Worm (Caenorhabditis elegans) whole organism, L4 larva: ENCODE results near the gene ttr-23.

Experiments
- D1046.2 ChIP-seq: fragments of 200-800 bp; sonication (Bioruptor generic); IDR thresholded peaks from 2 replicates; pipeline ENCODE4 v1.3.6; 2022; ENCODE audit warnings: missing genetic modification characterization, missing compliant biosample characterization
- F10B5.3 ChIP-seq: sonication (generic microtip); optimal IDR thresholded peaks from 2 replicates; lab custom pipeline; 2016; ENCODE audit warnings: mild to moderate bottlenecking, missing genetic modification characterization, missing compliant biosample characterization
- F49E8.2 ChIP-seq: sonication (generic microtip); optimal IDR thresholded peaks from 2 replicates; lab custom pipeline; 2016; ENCODE audit warnings: missing compliant biosample characterization, mild to moderate bottlenecking, missing genetic modification characterization, borderline replicate concordance
- R02D3.7 ChIP-seq: fragments of 150-350 bp; sonication (generic microtip); optimal IDR thresholded peaks from 3 replicates; lab custom pipeline; 2014; ENCODE audit warnings: missing biosample characterization, missing genetic modification characterization
- T20F7.1 ChIP-seq: fragments of 200-800 bp; sonication (Bioruptor generic); optimal IDR thresholded peaks from 2 replicates; lab custom pipeline; 2018; ENCODE audit warnings: mild to moderate bottlenecking, missing genetic modification characterization, missing compliant biosample characterization
- Y105C5A.15 ChIP-seq: fragments of 200-800 bp; sonication (Bioruptor generic); IDR thresholded peaks from 2 replicates; pipeline ENCODE4 v1.3.6; 2022; ENCODE audit warnings: missing genetic modification characterization, missing compliant biosample characterization
- aha-1 ChIP-seq: fragments of 150-350 bp; peaks from one replicate; lab custom pipeline; 2014; ENCODE audit warnings: missing biosample characterization, missing genetic modification characterization
- aly-2 ChIP-seq: sonication (generic microtip); optimal IDR thresholded peaks from 2 replicates; lab custom pipeline; 2018; ENCODE audit warnings: missing biosample characterization, missing genetic modification characterization
- arid-1 ChIP-seq: fragments of 200-800 bp; sonication (Bioruptor generic); conservative IDR thresholded peaks from 2 replicates; pipeline ENCODE4 v1.3.6; 2022; ENCODE audit warnings: missing genetic modification reagents, missing genetic modification characterization, missing compliant biosample characterization
- ceh-20 ChIP-seq: fragments of 200-800 bp; sonication (Bioruptor generic); IDR thresholded peaks from 2 replicates; pipeline ENCODE4 v1.3.6; 2022; ENCODE audit warnings: missing genetic modification reagents, missing genetic modification characterization, missing compliant biosample characterization
- ceh-32 ChIP-seq: sonication (generic microtip); optimal IDR thresholded peaks from 2 replicates; lab custom pipeline; 2016; ENCODE audit warnings: mild to moderate bottlenecking, missing genetic modification characterization, missing compliant biosample characterization; ENCODE audit not compliant: poor library complexity
- daf-12 ChIP-seq: fragments of 150-350 bp; optimal IDR thresholded peaks from 2 replicates; lab custom pipeline; 2014; ENCODE audit warnings: missing biosample characterization, missing genetic modification reagents, missing genetic modification characterization
- daf-8 ChIP-seq: fragments of 200-800 bp; sonication (Bioruptor generic); IDR thresholded peaks from 2 replicates; pipeline ENCODE4 v1.3.6; 2022; ENCODE audit warnings: missing genetic modification characterization, missing compliant biosample characterization
- fos-1 ChIP-seq: fragments of 150-350 bp; optimal IDR thresholded peaks from 2 replicates; lab custom pipeline; 2014; ENCODE audit warnings: missing biosample characterization, missing genetic modification characterization
- hif-1 ChIP-seq, 2 experiments: sonication (generic microtip); optimal IDR thresholded peaks; 2 replicates each; lab custom pipeline; 2016 to 2017; ENCODE audit warnings: missing compliant biosample characterization in 2 of 2, missing genetic modification characterization in 2 of 2, missing genetic modification reagents in 2 of 2, missing genotype in 2 of 2, mild to moderate bottlenecking in 1 of 2
- hlh-11 ChIP-seq: fragments of 200-800 bp; sonication (Bioruptor generic); optimal IDR thresholded peaks from 2 replicates; lab custom pipeline; 2018; ENCODE audit warnings: mild to moderate bottlenecking, missing genetic modification characterization, missing compliant biosample characterization
- hlh-30 ChIP-seq: sonication (generic microtip); optimal IDR thresholded peaks from 2 replicates; lab custom pipeline; 2017; ENCODE audit warnings: antibody characterized with exemption, mild to moderate bottlenecking, missing genetic modification characterization, missing compliant biosample characterization; ENCODE audit not compliant: insufficient read depth
- lin-13 ChIP-seq: fragments of 150-350 bp; optimal IDR thresholded peaks from 2 replicates; lab custom pipeline; 2014; ENCODE audit warnings: missing biosample characterization, missing genetic modification reagents, missing genetic modification characterization
- madf-9 ChIP-seq: fragments of 200-800 bp; sonication (Bioruptor generic); conservative IDR thresholded peaks from 2 replicates; pipeline ENCODE4 v1.3.6; 2022; ENCODE audit warnings: missing genetic modification reagents, missing genetic modification characterization, missing compliant biosample characterization
- nhr-102 ChIP-seq: sonication (generic microtip); optimal IDR thresholded peaks from 2 replicates; lab custom pipeline; 2016; ENCODE audit warnings: mild to moderate bottlenecking, missing genetic modification characterization, moderate library complexity, missing compliant biosample characterization
- nhr-237 ChIP-seq: sonication (generic microtip); optimal IDR thresholded peaks from 2 replicates; lab custom pipeline; 2017; ENCODE audit warnings: missing biosample characterization, missing genetic modification characterization
- nhr-28 ChIP-seq: fragments of 150-350 bp; optimal IDR thresholded peaks from 2 replicates; lab custom pipeline; 2014; ENCODE audit warnings: missing biosample characterization, missing genetic modification characterization
- nhr-41 ChIP-seq: fragments of 200-800 bp; sonication (Bioruptor generic); IDR thresholded peaks from 2 replicates; pipeline ENCODE4 v1.3.6; 2022; ENCODE audit warnings: missing genetic modification reagents, missing genetic modification characterization, missing compliant biosample characterization
- nhr-76 ChIP-seq: fragments of 150-350 bp; optimal IDR thresholded peaks from 2 replicates; lab custom pipeline; 2014; ENCODE audit warnings: missing biosample characterization, missing genetic modification characterization
- rbr-2 ChIP-seq: sonication (generic microtip); optimal IDR thresholded peaks from 2 replicates; lab custom pipeline; 2016; ENCODE audit warnings: missing genotype, missing genetic modification characterization, missing compliant biosample characterization
- saeg-2 ChIP-seq: fragments of 200-800 bp; sonication (Bioruptor generic); IDR thresholded peaks from 2 replicates; pipeline ENCODE4 v1.3.6; 2022; ENCODE audit warnings: missing genetic modification reagents, missing genetic modification characterization, missing compliant biosample characterization
- sdz-12 ChIP-seq: fragments of 200-800 bp; sonication (Bioruptor generic); optimal IDR thresholded peaks from 2 replicates; lab custom pipeline; 2018; ENCODE audit warnings: mild to moderate bottlenecking, missing genetic modification characterization, missing compliant biosample characterization
- snpc-1.2 ChIP-seq: fragments of 200-800 bp; sonication (Bioruptor generic); IDR thresholded peaks from 2 replicates; pipeline ENCODE4 v1.3.6; 2022; ENCODE audit warnings: missing genetic modification reagents, missing genetic modification characterization, missing compliant biosample characterization
- unc-39 ChIP-seq: sonication (generic microtip); optimal IDR thresholded peaks from 2 replicates; lab custom pipeline; 2017; ENCODE audit warnings: missing biosample characterization, missing genetic modification characterization
- unc-62 ChIP-seq, 3 experiments: fragments of 150-350 bp in 1 of 3; sonication (generic microtip); optimal IDR thresholded peaks in 2 of 3; peaks in 1 of 3; 1 replicate in 1 of 3; 2 replicates in 2 of 3; lab custom pipeline; 2014 to 2017; ENCODE audit warnings: missing biosample characterization in 3 of 3, missing genetic modification characterization in 3 of 3, missing genetic modification reagents in 3 of 3, missing genotype in 1 of 3

The ttr-23 gene

DNA sequence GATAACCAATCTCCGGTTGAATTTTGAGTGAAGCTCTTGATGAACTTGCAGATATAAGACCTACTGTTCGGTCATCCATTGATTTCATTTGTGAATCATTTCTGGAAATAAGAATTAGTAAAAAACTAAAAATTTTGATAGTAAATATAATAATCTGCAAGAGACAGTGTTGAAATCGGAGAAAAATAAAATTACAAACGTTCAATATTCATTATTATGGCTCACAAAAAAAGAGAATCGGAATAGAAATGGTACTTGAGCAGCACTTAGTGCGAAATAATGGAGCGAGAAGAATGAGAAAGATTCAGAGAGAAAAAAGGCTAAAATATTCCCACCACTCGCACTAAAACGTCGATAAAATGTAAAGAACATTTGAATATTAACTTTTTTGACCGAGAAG lies 13.3 kb downstream of the ttr-23 start, which contains the start of gene vps-54:
TSS of gene vps-54 (minus strand) at position 101 of the 400 bp plus-strand sequence.
- TF ChIP-seq D1046.2: no peak
- no peak for TF ChIP-seq sdz-12 (GFP tag; lab: Kevin White, UChicago)
- TF ChIP-seq arid-1 (GFP tag; lab: Robert Waterston, UW): no peak
- TF ChIP-seq, all 104 proteins: peak for 0

DNA sequence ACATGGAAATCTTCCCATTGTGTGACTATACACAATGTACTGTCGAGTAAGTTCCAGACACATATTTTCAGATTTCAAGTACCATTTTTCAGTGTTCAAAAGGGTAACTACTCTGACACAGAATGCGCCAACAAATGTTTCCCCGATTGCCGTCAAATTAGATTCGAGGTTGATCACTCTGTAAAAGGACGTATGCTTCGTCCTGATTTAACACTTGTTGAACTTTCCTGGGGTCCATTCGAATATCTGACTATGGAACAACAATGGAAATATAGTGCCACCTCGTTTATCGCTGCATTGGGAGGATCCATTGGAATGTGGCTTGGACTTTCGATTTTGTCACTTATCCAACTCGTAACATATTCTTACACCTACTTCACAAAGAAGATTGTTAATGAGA lies 15.5 kb downstream of the ttr-23 start:
- TF ChIP-seq daf-12 (tag; lab: Kevin White, UChicago): no peak
- no peak for TF ChIP-seq F10B5.3 (tag; lab: Kevin White, UChicago)
- TF ChIP-seq hif-1 (tag; optimal IDR thresholded peaks at IDR 0.05; lab: Kevin White, UChicago): no peak
- peak; percentile 32 for TF ChIP-seq aha-1
- peak in 1 of 2 experiments; percentile 91 for TF ChIP-seq unc-62 (GFP tag; optimal IDR thresholded peaks at IDR 0.05 in 1 of 2; lab: Kevin White, UChicago)
- no peak for TF ChIP-seq unc-62 (tag; optimal IDR thresholded peaks at IDR 0.05; lab: Kevin White, UChicago)

DNA sequence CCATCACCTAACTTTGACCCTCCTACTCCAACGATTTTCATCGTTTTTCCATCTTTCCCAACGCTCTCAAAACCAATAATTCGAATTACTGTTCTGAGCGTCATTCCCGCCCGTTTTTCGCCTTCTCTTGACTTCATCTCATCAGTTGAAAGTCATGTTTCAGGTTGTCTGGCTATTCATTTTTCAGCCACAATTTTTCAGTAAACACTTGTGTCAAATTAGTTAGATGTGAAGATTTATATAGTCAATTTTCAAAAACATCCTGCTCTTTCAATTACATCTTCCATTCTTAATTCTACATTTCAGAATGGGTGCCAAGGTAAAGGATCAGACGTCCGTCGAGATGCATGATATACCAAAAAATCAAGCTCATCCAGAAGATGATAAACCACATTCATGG lies 17.0 kb downstream of the ttr-23 start, which contains the start of gene del-6:
TSS of gene del-6 (plus strand) at position 301 of the 400 bp plus-strand sequence.
- TF ChIP-seq Y105C5A.15: no peak
- TF ChIP-seq hlh-11 (tag; lab: Kevin White, UChicago): no peak
- TF ChIP-seq T20F7.1 (GFP tag; lab: Kevin White, UChicago): no peak
- no peak for TF ChIP-seq hlh-30 (tag; lab: Kevin White, UChicago)
- TF ChIP-seq lin-13: no peak
- TF ChIP-seq nhr-237 (tag; lab: Kevin White, UChicago): no peak
- no peak for TF ChIP-seq unc-39 (tag; lab: Kevin White, UChicago)
- TF ChIP-seq daf-8 (GFP tag; lab: Robert Waterston, UW): no peak
- TF ChIP-seq ceh-20 (GFP tag; lab: Robert Waterston, UW): no peak
- TF ChIP-seq aly-2 (tag; lab: Kevin White, UChicago): no peak
- no peak for TF ChIP-seq F49E8.2
- no peak for TF ChIP-seq madf-9 (GFP tag; lab: Robert Waterston, UW)
- no peak for TF ChIP-seq unc-62 (GFP tag; optimal IDR thresholded peaks at IDR 0.05 in 1 of 2; lab: Kevin White, UChicago)
- no peak for TF ChIP-seq unc-62 (tag; optimal IDR thresholded peaks at IDR 0.05; lab: Kevin White, UChicago)
- no peak for TF ChIP-seq saeg-2 (GFP tag; lab: Robert Waterston, UW)
- TF ChIP-seq nhr-76 (tag; lab: Kevin White, UChicago): no peak
- no peak for TF ChIP-seq nhr-28 (tag; lab: Kevin White, UChicago)
- TF ChIP-seq sdz-12 (GFP tag; lab: Kevin White, UChicago): no peak

DNA sequence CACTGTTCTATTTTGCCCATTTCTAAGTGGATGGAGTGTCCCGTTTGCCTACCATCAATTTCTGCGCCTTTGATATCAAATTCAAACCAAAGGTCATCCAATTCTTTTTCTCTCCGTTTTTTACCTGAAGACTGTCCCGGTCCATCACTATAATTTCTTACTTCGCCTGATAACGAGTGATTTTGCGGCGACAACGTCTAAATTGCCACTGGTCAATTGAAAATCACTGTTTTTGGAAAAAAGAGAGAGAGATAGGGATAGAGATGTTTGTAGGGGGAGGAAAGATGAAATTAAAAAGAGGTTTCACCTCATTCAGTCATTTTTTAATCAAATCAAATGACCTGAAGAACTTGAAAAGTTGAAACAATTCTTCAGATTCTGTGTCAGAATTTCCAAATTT lies 18.1 kb downstream of the ttr-23 start:
- TF ChIP-seq unc-62 (GFP tag; optimal IDR thresholded peaks at IDR 0.05 in 1 of 2; lab: Kevin White, UChicago): peak in 1 of 2 experiments; percentile 71
- no peak for TF ChIP-seq unc-62 (tag; optimal IDR thresholded peaks at IDR 0.05; lab: Kevin White, UChicago)
- peak; percentile 47 for TF ChIP-seq nhr-28 (tag; lab: Kevin White, UChicago)
- no peak for TF ChIP-seq nhr-102 (tag; lab: Kevin White, UChicago)
- peak; percentile 64 for TF ChIP-seq aha-1

DNA sequence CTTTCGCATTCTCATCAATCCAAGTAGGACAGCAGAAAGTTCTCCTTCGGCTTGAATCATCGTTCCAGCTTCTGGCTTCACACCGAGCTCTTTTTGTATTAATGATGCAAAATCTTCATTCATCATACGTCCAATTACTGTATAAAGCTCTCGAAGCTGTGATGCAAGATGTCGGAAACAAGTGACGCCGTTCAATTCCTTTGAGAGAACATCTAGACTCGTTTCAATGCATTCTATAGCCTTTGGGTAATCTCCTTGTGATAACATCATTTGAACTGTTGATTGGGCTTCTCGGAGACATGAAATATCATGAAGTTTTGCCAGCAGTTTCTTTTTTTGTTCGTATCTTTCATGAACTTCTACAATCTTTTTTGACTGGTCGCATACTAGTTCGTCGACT lies 21.2 kb downstream of the ttr-23 start:
- peak in 1 of 2 experiments; percentile 92 for TF ChIP-seq unc-62 (GFP tag; optimal IDR thresholded peaks at IDR 0.05 in 1 of 2; lab: Kevin White, UChicago)
- TF ChIP-seq unc-62 (tag; optimal IDR thresholded peaks at IDR 0.05; lab: Kevin White, UChicago): no peak
- no peak for TF ChIP-seq rbr-2 (tag; lab: Kevin White, UChicago)
- TF ChIP-seq fos-1: no peak
- no peak for TF ChIP-seq R02D3.7 (tag; lab: Kevin White, UChicago)
- no peak for TF ChIP-seq snpc-1.2 (GFP tag; lab: Robert Waterston, UW)
- no peak for TF ChIP-seq ceh-32 (tag; lab: Kevin White, UChicago)
- no peak for TF ChIP-seq nhr-41
- TF ChIP-seq, all 104 proteins: peak for 1
